Worm (Caenorhabditis elegans) whole organism, L1 larva: Measurements from ENCODE around the gene ZC250.5.

Source experiments
- C16A3.4 ChIP-seq: fragments of 150-350 bp; optimal IDR thresholded peaks from 2 replicates; lab custom pipeline; 2014; ENCODE audit warnings: missing biosample characterization, missing genetic modification characterization
- F16B12.6 ChIP-seq: fragments of 150-350 bp; optimal IDR thresholded peaks from 2 replicates; lab custom pipeline; 2014; ENCODE audit warnings: missing biosample characterization, missing genetic modification characterization
- aha-1 ChIP-seq: fragments of 150-350 bp; optimal IDR thresholded peaks from 2 replicates; lab custom pipeline; 2014; ENCODE audit warnings: missing biosample characterization, missing genetic modification characterization
- alr-1 ChIP-seq: fragments of 200-800 bp; sonication (Bioruptor generic); optimal IDR thresholded peaks from 2 replicates; lab custom pipeline; 2018; ENCODE audit warnings: borderline replicate concordance, mild to moderate bottlenecking, missing genetic modification characterization, missing compliant biosample characterization
- blmp-1 ChIP-seq: fragments of 150-350 bp; optimal IDR thresholded peaks from 2 replicates; lab custom pipeline; 2014; ENCODE audit warnings: missing biosample characterization, missing genetic modification characterization
- dpl-1 ChIP-seq, 3 experiments: fragments of 150-350 bp in 2 of 3; sonication (generic microtip) in 1 of 3; optimal IDR thresholded peaks; 2 replicates each; lab custom pipeline; 2014 to 2017; ENCODE audit warnings: missing biosample characterization in 3 of 3, missing genetic modification characterization in 3 of 3, missing genetic modification reagents in 3 of 3
- efl-1 ChIP-seq, 4 experiments: fragments of 150-350 bp; optimal IDR thresholded peaks in 3 of 4; peaks in 1 of 4; 1 replicate in 1 of 4; 2 replicates in 3 of 4; lab custom pipeline; 2014; ENCODE audit warnings: missing biosample characterization in 2 of 4, missing genetic modification characterization in 2 of 4, missing genetic modification reagents in 2 of 4
- efl-3 ChIP-seq: fragments of 200-800 bp; sonication (Bioruptor generic); optimal IDR thresholded peaks from 2 replicates; lab custom pipeline; 2018; ENCODE audit warnings: mild to moderate bottlenecking, missing genetic modification characterization, missing compliant biosample characterization
- egl-27 ChIP-seq, 2 experiments: fragments of 150-350 bp in 1 of 2; sonication (generic microtip); optimal IDR thresholded peaks; 3 replicates each; lab custom pipeline; 2017 to 2018; ENCODE audit warnings: missing biosample characterization in 2 of 2, missing genetic modification characterization in 2 of 2, missing genetic modification reagents in 2 of 2
- elt-3 ChIP-seq, 6 experiments: fragments of 150-350 bp in 1 of 6; sonication (generic microtip); optimal IDR thresholded peaks; 2 replicates each; lab custom pipeline; 2017 to 2018; ENCODE audit warnings: missing biosample characterization in 6 of 6, missing genetic modification characterization in 6 of 6, inconsistent platforms in 1 of 6
- fkh-4 ChIP-seq: sonication (generic microtip); optimal IDR thresholded peaks from 2 replicates; lab custom pipeline; 2016; ENCODE audit warnings: missing compliant biosample characterization, missing genetic modification characterization, borderline replicate concordance
- irx-1 ChIP-seq: sonication (generic microtip); optimal IDR thresholded peaks from 2 replicates; lab custom pipeline; 2016; ENCODE audit warnings: missing genetic modification characterization, missing compliant biosample characterization
- lin-13 ChIP-seq: fragments of 150-350 bp; optimal IDR thresholded peaks from 2 replicates; lab custom pipeline; 2014; ENCODE audit warnings: missing biosample characterization, missing genetic modification reagents, missing genetic modification characterization
- lin-14 ChIP-seq: fragments of 200-800 bp; sonication (Bioruptor generic); optimal IDR thresholded peaks from 2 replicates; lab custom pipeline; 2018; ENCODE audit warnings: mild to moderate bottlenecking, missing genetic modification characterization, moderate library complexity, missing compliant biosample characterization
- lin-15B ChIP-seq: fragments of 150-350 bp; sonication (generic microtip); optimal IDR thresholded peaks from 3 replicates; lab custom pipeline; 2014; ENCODE audit warnings: missing biosample characterization, missing genetic modification characterization
- lin-35 ChIP-seq, 2 experiments: fragments of 150-350 bp; optimal IDR thresholded peaks; 2 replicates each; lab custom pipeline; 2014; ENCODE audit warnings: missing biosample characterization in 2 of 2, missing genetic modification characterization in 2 of 2, missing genetic modification reagents in 2 of 2
- lin-39 ChIP-seq: fragments of 150-350 bp; optimal IDR thresholded peaks from 2 replicates; lab custom pipeline; 2014; ENCODE audit warnings: missing biosample characterization, missing genetic modification reagents, missing genetic modification characterization
- lsy-2 ChIP-seq, 2 experiments: fragments of 150-350 bp; optimal IDR thresholded peaks; 2 replicates each; lab custom pipeline; 2014; ENCODE audit warnings: missing biosample characterization in 2 of 2, missing genetic modification characterization in 2 of 2
- mdl-1 ChIP-seq, 2 experiments: fragments of 150-350 bp; optimal IDR thresholded peaks; 2 replicates each; lab custom pipeline; 2014 to 2017; ENCODE audit warnings: missing biosample characterization in 2 of 2, missing genetic modification characterization in 2 of 2, inconsistent platforms in 1 of 2
- mef-2 ChIP-seq: fragments of 150-350 bp; optimal IDR thresholded peaks from 2 replicates; lab custom pipeline; 2014; ENCODE audit warnings: missing biosample characterization, missing genetic modification characterization
- nhr-11 ChIP-seq: fragments of 150-350 bp; optimal IDR thresholded peaks from 2 replicates; lab custom pipeline; 2014; ENCODE audit warnings: missing biosample characterization, missing genetic modification characterization
- nhr-19 ChIP-seq: fragments of 200-800 bp; sonication (Bioruptor generic); conservative IDR thresholded peaks from 2 replicates; pipeline ENCODE4 v1.3.6; 2022; ENCODE audit warnings: missing genetic modification characterization, missing compliant biosample characterization
- nhr-20 ChIP-seq: sonication (generic microtip); optimal IDR thresholded peaks from 2 replicates; lab custom pipeline; 2016; ENCODE audit warnings: mild to moderate bottlenecking, missing genetic modification characterization, missing compliant biosample characterization
- nhr-28 ChIP-seq: fragments of 150-350 bp; optimal IDR thresholded peaks from 2 replicates; lab custom pipeline; 2014; ENCODE audit warnings: missing biosample characterization, missing genetic modification characterization
- nhr-47 ChIP-seq: sonication (generic microtip); optimal IDR thresholded peaks from 2 replicates; lab custom pipeline; 2016; ENCODE audit warnings: mild to moderate bottlenecking, missing genetic modification characterization, moderate library complexity, missing compliant biosample characterization
- nhr-71 ChIP-seq: sonication (generic microtip); optimal IDR thresholded peaks from 2 replicates; lab custom pipeline; 2016; ENCODE audit warnings: mild to moderate bottlenecking, missing genetic modification characterization, moderate library complexity, missing compliant biosample characterization
- nhr-84 ChIP-seq: sonication (generic microtip); optimal IDR thresholded peaks from 2 replicates; lab custom pipeline; 2017; ENCODE audit warnings: missing biosample characterization, missing genetic modification characterization
- nhr-85 ChIP-seq: sonication (generic microtip); peaks from one replicate; lab custom pipeline; 2016; ENCODE audit warnings: missing genetic modification characterization, inconsistent platforms, missing compliant biosample characterization
- nhr-90 ChIP-seq: sonication (generic microtip); optimal IDR thresholded peaks from 2 replicates; lab custom pipeline; 2016; ENCODE audit warnings: mild to moderate bottlenecking, missing genetic modification characterization, missing compliant biosample characterization; ENCODE audit not compliant: poor library complexity
- pqm-1 ChIP-seq: sonication (generic microtip); optimal IDR thresholded peaks from 3 replicates; lab custom pipeline; 2017; ENCODE audit warnings: missing biosample characterization, missing genetic modification characterization
- rnt-1 ChIP-seq: sonication (generic microtip); optimal IDR thresholded peaks from 2 replicates; lab custom pipeline; 2016; ENCODE audit warnings: mild to moderate bottlenecking, missing genetic modification characterization, moderate library complexity, missing compliant biosample characterization
- snpc-4 ChIP-seq: fragments of 150-350 bp; optimal IDR thresholded peaks from 2 replicates; lab custom pipeline; 2014; ENCODE audit warnings: missing biosample characterization, missing genetic modification characterization
- snu-23 ChIP-seq: sonication (generic microtip); optimal IDR thresholded peaks from 2 replicates; lab custom pipeline; 2016; ENCODE audit warnings: missing genetic modification characterization, missing compliant biosample characterization
- sox-4 ChIP-seq: sonication (generic microtip); optimal IDR thresholded peaks from 2 replicates; lab custom pipeline; 2016; ENCODE audit warnings: missing genetic modification characterization, missing compliant biosample characterization
- sptf-1 ChIP-seq: fragments of 150-350 bp; optimal IDR thresholded peaks from 2 replicates; lab custom pipeline; 2014; ENCODE audit warnings: missing biosample characterization, missing genetic modification characterization
- sup-37 ChIP-seq: fragments of 200-800 bp; sonication (Bioruptor generic); optimal IDR thresholded peaks from 2 replicates; lab custom pipeline; 2018; ENCODE audit warnings: mild to moderate bottlenecking, missing genetic modification characterization, missing compliant biosample characterization
- swsn-7 ChIP-seq: sonication (generic microtip); optimal IDR thresholded peaks from 2 replicates; lab custom pipeline; 2016; ENCODE audit warnings: missing genetic modification characterization, missing compliant biosample characterization
- tbx-2 ChIP-seq: sonication (generic microtip); optimal IDR thresholded peaks from 2 replicates; lab custom pipeline; 2016; ENCODE audit warnings: missing genetic modification characterization, missing compliant biosample characterization
- unc-86 ChIP-seq: sonication (generic microtip); optimal IDR thresholded peaks from 2 replicates; lab custom pipeline; 2016; ENCODE audit warnings: missing genetic modification characterization, missing compliant biosample characterization
- unc-98 ChIP-seq: fragments of 200-800 bp; sonication (Bioruptor generic); IDR thresholded peaks from 2 replicates; pipeline ENCODE4 v1.3.6; 2022; ENCODE audit warnings: missing genetic modification characterization, missing compliant biosample characterization
- vab-15 ChIP-seq: sonication (generic microtip); optimal IDR thresholded peaks from 2 replicates; lab custom pipeline; 2017; ENCODE audit warnings: missing genotype, mild to moderate bottlenecking, missing genetic modification characterization, missing compliant biosample characterization
- xbp-1 ChIP-seq: sonication (generic microtip); optimal IDR thresholded peaks from 2 replicates; lab custom pipeline; 2016; ENCODE audit warnings: missing genetic modification characterization, missing compliant biosample characterization
- zag-1 ChIP-seq: fragments of 150-350 bp; optimal IDR thresholded peaks from 2 replicates; lab custom pipeline; 2014; ENCODE audit warnings: missing biosample characterization, missing genetic modification characterization
- zip-4 ChIP-seq: fragments of 200-800 bp; sonication (Bioruptor generic); optimal IDR thresholded peaks from 2 replicates; lab custom pipeline; 2018; ENCODE audit warnings: mild to moderate bottlenecking, missing genetic modification characterization, moderate library complexity, missing compliant biosample characterization
- ztf-11 ChIP-seq, 2 experiments: sonication (generic microtip); optimal IDR thresholded peaks; 2 replicates each; lab custom pipeline; 2016 to 2017; ENCODE audit warnings: missing genetic modification characterization in 2 of 2, missing biosample characterization in 1 of 2, missing compliant biosample characterization in 1 of 2

The ZC250.5 gene

ce11 chrV:5826592-5826991 lies 21.0 kb downstream of the ZC250.5 start, which contains the start of gene let-418 (continued):
- TF ChIP-seq egl-27 (tag; optimal IDR thresholded peaks at IDR 0.05; lab: Kevin White, UChicago) (no peak), elt-3 (tag; optimal IDR thresholded peaks at IDR 0.05; lab: Kevin White, UChicago) (no peak), mef-2 (no peak), rnt-1 (tag; lab: Kevin White, UChicago) (no peak), lsy-2 (tag; optimal IDR thresholded peaks at IDR 0.05; lab: Kevin White, UChicago) (peak in 1 of 2 experiments; percentile 16), sox-4 (tag; lab: Kevin White, UChicago) (no peak), fkh-4 (tag; lab: Kevin White, UChicago) (no peak), F16B12.6 (tag; lab: Kevin White, UChicago) (peak; percentile 74), efl-3 (GFP tag; lab: Kevin White, UChicago) (no peak), lin-15B (tag; lab: Kevin White, UChicago) (no peak), efl-1 (optimal IDR thresholded peaks at IDR 0.05; lab: Kevin White, UChicago) (peak in 1 of 2 experiments; percentile 2), efl-1 (GFP tag; optimal IDR thresholded peaks at IDR 0.05 in 1 of 2; lab: Kevin White, UChicago) (peak; percentile 44 to 92), alr-1 (tag; lab: Kevin White, UChicago) (no peak), nhr-85 (tag; lab: Kevin White, UChicago) (no peak), tbx-2 (peak; percentile 14), sup-37 (GFP tag; lab: Kevin White, UChicago) (no peak), xbp-1 (no peak), nhr-11 (tag; lab: Kevin White, UChicago) (no peak), nhr-28 (tag; lab: Kevin White, UChicago) (no peak), snpc-4 (tag; lab: Kevin White, UChicago) (no peak)

DNA sequence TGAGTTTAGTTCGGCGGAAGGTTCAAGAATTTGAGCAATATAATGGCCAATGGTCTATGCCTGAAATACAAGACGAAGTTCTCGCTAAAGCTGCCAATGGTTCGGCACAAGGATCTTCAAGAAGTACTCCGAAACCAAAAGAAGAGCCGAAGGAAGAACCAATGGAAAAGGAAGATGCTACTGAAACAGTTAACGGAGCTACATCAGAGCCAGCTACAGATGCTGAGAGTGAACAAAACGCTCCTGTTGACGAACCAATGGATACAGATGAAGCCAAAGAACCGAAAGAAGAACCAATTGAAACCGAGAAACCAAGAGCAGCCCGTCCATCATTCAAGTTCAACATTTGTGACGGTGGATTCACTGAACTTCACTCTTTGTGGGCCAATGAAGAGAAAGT lies 25.7 kb downstream of the ZC250.5 start:
- TF ChIP-seq tbx-2 (no peak), efl-1 (optimal IDR thresholded peaks at IDR 0.05; lab: Kevin White, UChicago) (no peak), efl-1 (GFP tag; optimal IDR thresholded peaks at IDR 0.05 in 1 of 2; lab: Kevin White, UChicago) (peak in 1 of 2 experiments; percentile 80)

DNA sequence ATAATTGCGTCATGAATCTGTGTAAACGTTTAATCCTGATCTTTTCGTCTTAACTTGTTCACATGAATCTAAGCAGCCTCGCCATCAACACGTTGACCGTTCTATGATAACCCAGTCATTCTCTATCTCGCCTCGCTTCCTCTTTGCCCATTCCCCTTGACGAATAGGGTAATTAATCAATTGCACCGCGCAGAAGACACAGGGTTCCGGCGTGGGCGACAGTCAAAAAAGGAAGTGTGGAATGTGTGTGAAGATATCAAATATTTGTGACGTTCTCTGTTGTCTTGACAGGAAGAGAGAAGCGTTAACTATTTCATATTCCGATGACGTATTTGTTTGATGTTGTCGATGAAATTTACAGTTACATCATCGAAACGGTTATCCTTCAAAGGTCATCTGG lies 27.2 kb downstream of the ZC250.5 start:
- TF ChIP-seq unc-98 (GFP tag; lab: Robert Waterston, UW) (no peak), zip-4 (GFP tag; lab: Kevin White, UChicago) (no peak), alr-1 (tag; lab: Kevin White, UChicago) (no peak), swsn-7 (tag; lab: Kevin White, UChicago) (no peak), nhr-71 (peak; percentile 81), sptf-1 (tag; lab: Kevin White, UChicago) (no peak), snu-23 (peak; percentile 66), nhr-90 (tag; lab: Kevin White, UChicago) (peak; percentile 54), vab-15 (tag; lab: Kevin White, UChicago) (no peak), lin-15B (tag; lab: Kevin White, UChicago) (no peak), unc-86 (tag; lab: Kevin White, UChicago) (no peak), nhr-84 (tag; lab: Kevin White, UChicago) (no peak), ztf-11 (tag; optimal IDR thresholded peaks at IDR 0.05; lab: Kevin White, UChicago) (no peak), blmp-1 (tag; lab: Kevin White, UChicago) (peak; percentile 87), tbx-2 (peak; percentile 66), dpl-1 (GFP tag; optimal IDR thresholded peaks at IDR 0.05; lab: Kevin White, UChicago) (peak in 1 of 3 experiments; percentile 10), C16A3.4 (tag; lab: Kevin White, UChicago) (peak; percentile 10), sox-4 (tag; lab: Kevin White, UChicago) (no peak), nhr-85 (tag; lab: Kevin White, UChicago) (peak; percentile 97), lin-39 (tag; lab: Kevin White, UChicago) (no peak), nhr-47 (tag; lab: Kevin White, UChicago) (peak; percentile 9), aha-1 (no peak), nhr-20 (peak; percentile 89), irx-1 (peak; percentile 14), pqm-1 (tag; lab: Kevin White, UChicago) (no peak), lin-13 (GFP tag; lab: Kevin White, UChicago) (no peak), nhr-19 (GFP tag; lab: Robert Waterston, UW) (peak; percentile 57), lin-14 (GFP tag; lab: Kevin White, UChicago) (peak; percentile 84), mdl-1 (tag; optimal IDR thresholded peaks at IDR 0.05; lab: Kevin White, UChicago) (peak in 1 of 2 experiments; percentile 45), lin-35 (GFP tag; optimal IDR thresholded peaks at IDR 0.05; lab: Kevin White, UChicago) (peak in 1 of 2 experiments; percentile 44), elt-3 (tag; optimal IDR thresholded peaks at IDR 0.05; lab: Kevin White, UChicago) (peak in 3 of 6 experiments; percentile 7 to 85 (median 13)), zag-1 (tag; lab: Kevin White, UChicago) (no peak)
